Worm (Caenorhabditis elegans) whole organism, young adult: ENCODE data around the gene hpo-9.

Experiments used
- F57A8.1 ChIP-seq: fragments of 200-800 bp; sonication (Bioruptor generic); optimal IDR thresholded peaks from 2 replicates; lab custom pipeline; 2018; ENCODE audit warnings: mild to moderate bottlenecking, missing genetic modification characterization, moderate library complexity, missing compliant biosample characterization
- ama-1 ChIP-seq, 3 experiments: fragments of 150-350 bp in 1 of 3; sonication (generic microtip) in 2 of 3; optimal IDR thresholded peaks; 2 replicates each; lab custom pipeline; 2014 to 2018; ENCODE audit warnings: missing biosample characterization in 2 of 3, missing genetic modification characterization in 2 of 3, missing genetic modification reagents in 2 of 3
- ceh-79 ChIP-seq: sonication (generic microtip); optimal IDR thresholded peaks from 2 replicates; lab custom pipeline; 2017; ENCODE audit warnings: mild to moderate bottlenecking, missing genetic modification characterization, missing compliant biosample characterization
- lin-35 ChIP-seq, 3 experiments: fragments of 150-350 bp in 2 of 3; sonication (generic microtip) in 1 of 3; optimal IDR thresholded peaks; 2 replicates each; lab custom pipeline; 2014 to 2018; ENCODE audit warnings: missing biosample characterization in 3 of 3, missing genetic modification characterization in 3 of 3, missing genetic modification reagents in 3 of 3
- lin-54 ChIP-seq: fragments of 200-800 bp; sonication (Bioruptor generic); optimal IDR thresholded peaks from 2 replicates; lab custom pipeline; 2018; ENCODE audit warnings: mild to moderate bottlenecking, missing genetic modification characterization, missing compliant biosample characterization
- madf-3 ChIP-seq: fragments of 200-800 bp; sonication (Bioruptor generic); IDR thresholded peaks from 2 replicates; pipeline ENCODE4 v1.3.6; 2022; ENCODE audit warnings: missing genetic modification reagents, missing genetic modification characterization, missing compliant biosample characterization
- mxl-1 ChIP-seq: sonication (generic microtip); optimal IDR thresholded peaks from 2 replicates; lab custom pipeline; 2016; ENCODE audit warnings: missing genetic modification characterization, missing compliant biosample characterization
- pha-4 ChIP-seq: fragments of 150-350 bp; sonication (generic microtip); optimal IDR thresholded peaks from 2 replicates; lab custom pipeline; 2014; ENCODE audit warnings: missing biosample characterization, missing genetic modification reagents, missing genetic modification characterization
- repo-1 ChIP-seq: sonication (generic microtip); optimal IDR thresholded peaks from 2 replicates; lab custom pipeline; 2017; ENCODE audit warnings: mild to moderate bottlenecking, missing genetic modification characterization, missing compliant biosample characterization
- sea-2 ChIP-seq: fragments of 200-800 bp; sonication (Bioruptor generic); IDR thresholded peaks from 2 replicates; pipeline ENCODE4 v1.3.6; 2022; ENCODE audit warnings: missing genetic modification characterization, missing compliant biosample characterization
- tbp1 ChIP-seq: fragments of 200-800 bp; sonication (Bioruptor generic); optimal IDR thresholded peaks from 2 replicates; lab custom pipeline; 2018; ENCODE audit warnings: mild to moderate bottlenecking, missing genetic modification characterization, missing compliant biosample characterization
- ztf-3 ChIP-seq: fragments of 200-800 bp; sonication (Bioruptor generic); optimal IDR thresholded peaks from 2 replicates; lab custom pipeline; 2018; ENCODE audit warnings: mild to moderate bottlenecking, missing genetic modification characterization, missing compliant biosample characterization

ce11 chrV:7209001-7209400 is 27.9 kb downstream of the hpo-9 start:
- TF ChIP-seq sea-2 (GFP tag; lab: Robert Waterston, UW) (no peak), lin-35 (GFP tag; optimal IDR thresholded peaks at IDR 0.05; lab: Kevin White, UChicago) (no peak), madf-3 (GFP tag; lab: Robert Waterston, UW) (no peak), repo-1 (tag; lab: Kevin White, UChicago) (no peak), ztf-3 (GFP tag; lab: Kevin White, UChicago) (no peak), F57A8.1 (GFP tag; lab: Kevin White, UChicago) (no peak), ama-1 (optimal IDR thresholded peaks at IDR 0.05; lab: Kevin White, UChicago) (no peak), ama-1 (GFP tag; optimal IDR thresholded peaks at IDR 0.05; lab: Kevin White, UChicago) (no peak), pha-4 (tag; lab: Kevin White, UChicago) (no peak), lin-54 (GFP tag; lab: Kevin White, UChicago) (no peak), ceh-79 (tag; lab: Kevin White, UChicago) (no peak), mxl-1 (no peak), tbp1 (GFP tag; lab: Kevin White, UChicago) (no peak)
